Worm (Caenorhabditis elegans) whole organism, late embryonic: Measurements from ENCODE around the gene tbb-1.

Source experiments
- C38D4.7 ChIP-seq: fragments of 200-800 bp; sonication (Bioruptor generic); optimal IDR thresholded peaks from 2 replicates; lab custom pipeline; 2018; ENCODE audit warnings: mild to moderate bottlenecking, missing genetic modification characterization, moderate library complexity, missing compliant biosample characterization
- F13H6.1 ChIP-seq: sonication (generic microtip); optimal IDR thresholded peaks from 2 replicates; lab custom pipeline; 2016; ENCODE audit warnings: missing genetic modification characterization, missing compliant biosample characterization
- K02D7.2 ChIP-seq: sonication (generic microtip); optimal IDR thresholded peaks from 2 replicates; lab custom pipeline; 2017; ENCODE audit warnings: mild to moderate bottlenecking, missing genetic modification characterization, missing compliant biosample characterization
- K09A11.1 ChIP-seq: sonication (generic microtip); optimal IDR thresholded peaks from 2 replicates; lab custom pipeline; 2017; ENCODE audit warnings: antibody characterized with exemption, mild to moderate bottlenecking, missing genetic modification characterization, missing compliant biosample characterization; ENCODE audit not compliant: insufficient read depth
- T23F11.4 ChIP-seq: fragments of 200-800 bp; sonication (Bioruptor generic); optimal IDR thresholded peaks from 2 replicates; lab custom pipeline; 2018; ENCODE audit warnings: mild to moderate bottlenecking, missing genetic modification characterization, missing compliant biosample characterization
- Y22D7AL.16 ChIP-seq: sonication (generic microtip); optimal IDR thresholded peaks from 2 replicates; lab custom pipeline; 2016; ENCODE audit warnings: missing genetic modification characterization, missing compliant biosample characterization
- ama-1 ChIP-seq: fragments of 150-350 bp; optimal IDR thresholded peaks from 2 replicates; lab custom pipeline; 2014
- ceh-14 ChIP-seq: sonication (generic microtip); optimal IDR thresholded peaks from 2 replicates; lab custom pipeline; 2016; ENCODE audit warnings: missing genotype, missing genetic modification characterization, missing compliant biosample characterization
- ceh-18 ChIP-seq: sonication (generic microtip); optimal IDR thresholded peaks from 2 replicates; lab custom pipeline; 2016; ENCODE audit warnings: missing genetic modification characterization, missing compliant biosample characterization
- ceh-19 ChIP-seq: fragments of 200-800 bp; sonication (Bioruptor generic); optimal IDR thresholded peaks from 2 replicates; lab custom pipeline; 2018; ENCODE audit warnings: mild to moderate bottlenecking, missing genetic modification characterization, missing compliant biosample characterization
- ceh-22 ChIP-seq: sonication (generic microtip); optimal IDR thresholded peaks from 2 replicates; lab custom pipeline; 2017; ENCODE audit warnings: missing biosample characterization, missing genetic modification characterization
- ceh-24 ChIP-seq: sonication (generic microtip); optimal IDR thresholded peaks from 2 replicates; lab custom pipeline; 2016; ENCODE audit warnings: mild to moderate bottlenecking, missing genetic modification characterization, missing compliant biosample characterization
- ceh-30 ChIP-seq: fragments of 150-350 bp; optimal IDR thresholded peaks from 2 replicates; lab custom pipeline; 2014; ENCODE audit warnings: missing biosample characterization, missing genetic modification characterization
- ceh-31 ChIP-seq: sonication (generic microtip); optimal IDR thresholded peaks from 2 replicates; lab custom pipeline; 2016; ENCODE audit warnings: missing genetic modification characterization, missing compliant biosample characterization
- ceh-34 ChIP-seq: sonication (generic microtip); optimal IDR thresholded peaks from 2 replicates; lab custom pipeline; 2016; ENCODE audit warnings: mild to moderate bottlenecking, missing genetic modification characterization, missing compliant biosample characterization
- ceh-45 ChIP-seq: fragments of 200-800 bp; sonication (Bioruptor generic); IDR thresholded peaks from 2 replicates; pipeline ENCODE4 v1.3.6; 2022; ENCODE audit warnings: missing genetic modification reagents, missing genetic modification characterization, missing compliant biosample characterization
- ceh-48 ChIP-seq: sonication (generic microtip); optimal IDR thresholded peaks from 2 replicates; lab custom pipeline; 2016; ENCODE audit warnings: missing genetic modification characterization, inconsistent platforms, missing compliant biosample characterization
- ceh-6 ChIP-seq: fragments of 200-800 bp; sonication (Bioruptor generic); optimal IDR thresholded peaks from 2 replicates; lab custom pipeline; 2018; ENCODE audit warnings: mild to moderate bottlenecking, missing genetic modification characterization, missing compliant biosample characterization
- ceh-9 ChIP-seq: sonication (generic microtip); optimal IDR thresholded peaks from 2 replicates; lab custom pipeline; 2016; ENCODE audit warnings: mild to moderate bottlenecking, missing genetic modification characterization, inconsistent platforms, missing compliant biosample characterization
- dmd-4 ChIP-seq: sonication (generic microtip); optimal IDR thresholded peaks from 2 replicates; lab custom pipeline; 2016; ENCODE audit warnings: borderline replicate concordance, missing genetic modification characterization, missing compliant biosample characterization
- dve-1 ChIP-seq: sonication (generic microtip); optimal IDR thresholded peaks from 2 replicates; lab custom pipeline; 2017; ENCODE audit warnings: antibody characterized with exemption, mild to moderate bottlenecking, missing genetic modification characterization, missing compliant biosample characterization
- elt-2 ChIP-seq: sonication (generic microtip); optimal IDR thresholded peaks from 2 replicates; lab custom pipeline; 2016; ENCODE audit warnings: missing genetic modification reagents, missing genetic modification characterization, missing compliant biosample characterization
- fax-1 ChIP-seq: sonication (generic microtip); optimal IDR thresholded peaks from 2 replicates; lab custom pipeline; 2016; ENCODE audit warnings: missing genotype, missing genetic modification characterization, missing compliant biosample characterization
- fkh-10 ChIP-seq: fragments of 150-350 bp; optimal IDR thresholded peaks from 2 replicates; lab custom pipeline; 2014; ENCODE audit warnings: missing biosample characterization, missing genetic modification reagents, missing genetic modification characterization
- fkh-6 ChIP-seq: sonication (generic microtip); optimal IDR thresholded peaks from 2 replicates; lab custom pipeline; 2016; ENCODE audit warnings: missing genetic modification characterization, missing compliant biosample characterization
- gmeb-2 ChIP-seq: sonication (generic microtip); optimal IDR thresholded peaks from 2 replicates; lab custom pipeline; 2016; ENCODE audit warnings: missing genetic modification characterization, inconsistent platforms, missing compliant biosample characterization
- hlh-13 ChIP-seq: fragments of 200-800 bp; sonication (Bioruptor generic); optimal IDR thresholded peaks from 2 replicates; lab custom pipeline; 2018; ENCODE audit warnings: mild to moderate bottlenecking, missing genetic modification characterization, missing compliant biosample characterization
- hlh-30 ChIP-seq: sonication (generic microtip); optimal IDR thresholded peaks from 2 replicates; lab custom pipeline; 2017; ENCODE audit warnings: antibody characterized with exemption, missing genetic modification characterization, missing compliant biosample characterization; ENCODE audit not compliant: insufficient read depth
- hlh-6 ChIP-seq: sonication (generic microtip); optimal IDR thresholded peaks from 2 replicates; lab custom pipeline; 2016; ENCODE audit warnings: missing genotype, missing genetic modification characterization, missing compliant biosample characterization
- hlh-8 ChIP-seq: sonication (generic microtip); optimal IDR thresholded peaks from 2 replicates; lab custom pipeline; 2016; ENCODE audit warnings: missing genotype, missing genetic modification characterization, missing compliant biosample characterization
- lim-6 ChIP-seq: sonication (generic microtip); optimal IDR thresholded peaks from 2 replicates; lab custom pipeline; 2016; ENCODE audit warnings: missing genetic modification characterization, missing compliant biosample characterization
- lin-11 ChIP-seq: fragments of 200-800 bp; sonication (Bioruptor generic); optimal IDR thresholded peaks from 2 replicates; lab custom pipeline; 2018; ENCODE audit warnings: mild to moderate bottlenecking, missing genetic modification characterization, missing compliant biosample characterization
- mec-3 ChIP-seq: sonication (generic microtip); optimal IDR thresholded peaks from 2 replicates; lab custom pipeline; 2016; ENCODE audit warnings: borderline replicate concordance, missing genetic modification characterization, missing compliant biosample characterization
- nfya-1 ChIP-seq: sonication (generic microtip); optimal IDR thresholded peaks from 2 replicates; lab custom pipeline; 2017; ENCODE audit warnings: missing genetic modification characterization, mild to moderate bottlenecking, missing compliant biosample characterization, antibody characterized with exemption, moderate library complexity
- nhr-11 ChIP-seq: fragments of 150-350 bp; optimal IDR thresholded peaks from 2 replicates; lab custom pipeline; 2014; ENCODE audit warnings: missing biosample characterization, missing genetic modification characterization
- nhr-232 ChIP-seq: sonication (generic microtip); optimal IDR thresholded peaks from 2 replicates; lab custom pipeline; 2016; ENCODE audit warnings: missing genetic modification characterization, missing compliant biosample characterization
- odd-2 ChIP-seq: sonication (generic microtip); optimal IDR thresholded peaks from 2 replicates; lab custom pipeline; 2017; ENCODE audit warnings: antibody characterized with exemption, mild to moderate bottlenecking, missing genetic modification characterization, missing compliant biosample characterization
- pat-9 ChIP-seq: fragments of 200-800 bp; sonication (Bioruptor generic); optimal IDR thresholded peaks from 2 replicates; lab custom pipeline; 2018; ENCODE audit warnings: mild to moderate bottlenecking, missing genetic modification characterization, moderate library complexity, missing compliant biosample characterization
- pax-1 ChIP-seq: fragments of 150-350 bp; optimal IDR thresholded peaks from 2 replicates; lab custom pipeline; 2014; ENCODE audit warnings: missing biosample characterization, missing genetic modification characterization
- pha-4 ChIP-seq: fragments of 150-350 bp; optimal IDR thresholded peaks from 2 replicates; lab custom pipeline; 2018; ENCODE audit warnings: missing biosample characterization, missing genetic modification reagents, missing genetic modification characterization
- pqm-1 ChIP-seq: sonication (generic microtip); optimal IDR thresholded peaks from 2 replicates; lab custom pipeline; 2016; ENCODE audit warnings: missing genetic modification characterization, missing compliant biosample characterization
- pros-1 ChIP-seq: fragments of 150-350 bp; optimal IDR thresholded peaks from 2 replicates; lab custom pipeline; 2014; ENCODE audit warnings: missing biosample characterization, missing genetic modification reagents, missing genetic modification characterization
- ref-2 ChIP-seq: sonication (generic microtip); optimal IDR thresholded peaks from 2 replicates; lab custom pipeline; 2016; ENCODE audit warnings: missing genetic modification characterization, missing compliant biosample characterization
- rnt-1 ChIP-seq: sonication (generic microtip); optimal IDR thresholded peaks from 2 replicates; lab custom pipeline; 2016; ENCODE audit warnings: missing genetic modification characterization, missing compliant biosample characterization
- sdc-2 ChIP-seq: sonication (generic microtip); optimal IDR thresholded peaks from 2 replicates; lab custom pipeline; 2016; ENCODE audit warnings: missing genotype, missing genetic modification characterization, missing compliant biosample characterization
- sox-2 ChIP-seq: fragments of 200-800 bp; sonication (Bioruptor generic); IDR thresholded peaks from 2 replicates; pipeline ENCODE4 v1.3.6; 2022; ENCODE audit warnings: missing genetic modification reagents, missing genetic modification characterization, missing compliant biosample characterization
- sox-4 ChIP-seq: sonication (generic microtip); optimal IDR thresholded peaks from 2 replicates; lab custom pipeline; 2017; ENCODE audit warnings: mild to moderate bottlenecking, missing genetic modification characterization, inconsistent platforms, missing compliant biosample characterization
- tbx-2 ChIP-seq: sonication (generic microtip); optimal IDR thresholded peaks from 2 replicates; lab custom pipeline; 2016; ENCODE audit warnings: missing genetic modification characterization, missing compliant biosample characterization
- ttx-3 ChIP-seq: sonication (generic microtip); optimal IDR thresholded peaks from 2 replicates; lab custom pipeline; 2016; ENCODE audit warnings: missing genetic modification reagents, missing genetic modification characterization, missing compliant biosample characterization
- unc-42 ChIP-seq: sonication (generic microtip); optimal IDR thresholded peaks from 2 replicates; lab custom pipeline; 2016; ENCODE audit warnings: missing genotype, missing genetic modification characterization, missing compliant biosample characterization
- unc-55 ChIP-seq: sonication (generic microtip); optimal IDR thresholded peaks from 2 replicates; lab custom pipeline; 2017; ENCODE audit warnings: missing biosample characterization, missing genetic modification reagents, missing genetic modification characterization
- unc-86 ChIP-seq: sonication (generic microtip); optimal IDR thresholded peaks from 2 replicates; lab custom pipeline; 2016; ENCODE audit warnings: missing genetic modification characterization, missing compliant biosample characterization
- zip-5 ChIP-seq: sonication (generic microtip); optimal IDR thresholded peaks from 2 replicates; lab custom pipeline; 2016; ENCODE audit warnings: missing genetic modification characterization, missing compliant biosample characterization
- ztf-16 ChIP-seq: sonication (generic microtip); optimal IDR thresholded peaks from 2 replicates; lab custom pipeline; 2017; ENCODE audit warnings: missing genetic modification characterization, missing compliant biosample characterization

tbb-1 gene

ce11 chrIII:10739902-10740301 lies 2.3 kb downstream of the tbb-1 start:
- TF ChIP-seq hlh-30 (tag; lab: Kevin White, UChicago): no peak
- no peak for TF ChIP-seq ceh-30 (tag; lab: Kevin White, UChicago)
- TF ChIP-seq ttx-3 (tag; lab: Kevin White, UChicago): no peak
- no peak for TF ChIP-seq sox-4
- TF ChIP-seq hlh-13 (GFP tag; lab: Kevin White, UChicago): no peak
- TF ChIP-seq T23F11.4: no peak
- TF ChIP-seq hlh-6: no peak
- TF ChIP-seq ceh-19: no peak
- no peak for TF ChIP-seq fkh-6 (tag; lab: Kevin White, UChicago)
- TF ChIP-seq pat-9: no peak
- TF ChIP-seq nhr-11 (tag; lab: Kevin White, UChicago): no peak
- peak; percentile 12 for TF ChIP-seq elt-2 (tag; lab: Kevin White, UChicago)
- TF ChIP-seq dve-1: no peak
- TF ChIP-seq sox-2 (GFP tag; lab: Robert Waterston, UW): no peak
- peak; percentile 34 for TF ChIP-seq tbx-2 (tag; lab: Kevin White, UChicago)
- TF ChIP-seq pqm-1 (tag; lab: Kevin White, UChicago): no peak
- no peak for TF ChIP-seq gmeb-2 (tag; lab: Kevin White, UChicago)
- no peak for TF ChIP-seq fkh-10 (GFP tag; lab: Kevin White, UChicago)
- TF ChIP-seq ceh-14 (tag; lab: Kevin White, UChicago): no peak
- no peak for TF ChIP-seq unc-86 (tag; lab: Kevin White, UChicago)
- TF ChIP-seq nhr-232 (tag; lab: Kevin White, UChicago): no peak
- no peak for TF ChIP-seq ceh-9 (tag; lab: Kevin White, UChicago)
- no peak for TF ChIP-seq unc-55
- TF ChIP-seq ceh-6: no peak
- no peak for TF ChIP-seq ceh-18 (tag; lab: Kevin White, UChicago)
- no peak for TF ChIP-seq ztf-16 (tag; lab: Kevin White, UChicago)
- TF ChIP-seq ceh-22: no peak
- TF ChIP-seq ref-2 (tag; lab: Kevin White, UChicago): no peak
- TF ChIP-seq Y22D7AL.16: no peak
- TF ChIP-seq K09A11.1 (tag; lab: Kevin White, UChicago): no peak
- peak; percentile 9 for TF ChIP-seq nfya-1 (tag; lab: Kevin White, UChicago)
- TF ChIP-seq ceh-34 (tag; lab: Kevin White, UChicago): peak; percentile 78
- TF ChIP-seq ceh-31 (tag; lab: Kevin White, UChicago): peak; percentile 37
- TF ChIP-seq sdc-2 (tag; lab: Kevin White, UChicago): no peak
- TF ChIP-seq mec-3: no peak
- no peak for TF ChIP-seq lim-6 (tag; lab: Kevin White, UChicago)
- no peak for TF ChIP-seq pros-1 (tag; lab: Kevin White, UChicago)
- TF ChIP-seq rnt-1 (tag; lab: Kevin White, UChicago): no peak
- TF ChIP-seq pax-1 (tag; lab: Kevin White, UChicago): no peak
- peak; percentile 68 for TF ChIP-seq ceh-48 (tag; lab: Kevin White, UChicago)
- TF ChIP-seq lin-11 (tag; lab: Kevin White, UChicago): no peak
- TF ChIP-seq pha-4 (tag; lab: Kevin White, UChicago): no peak
- TF ChIP-seq K02D7.2 (tag; lab: Kevin White, UChicago): no peak
- TF ChIP-seq unc-42 (tag; lab: Kevin White, UChicago): peak; percentile 30
- no peak for TF ChIP-seq odd-2 (tag; lab: Kevin White, UChicago)
- no peak for TF ChIP-seq zip-5 (tag; lab: Kevin White, UChicago)
- TF ChIP-seq F13H6.1: no peak
- TF ChIP-seq ama-1: peak; percentile 50
- no peak for TF ChIP-seq C38D4.7 (GFP tag; lab: Kevin White, UChicago)
- no peak for TF ChIP-seq fax-1
- TF ChIP-seq dmd-4 (tag; lab: Kevin White, UChicago): no peak
- no peak for TF ChIP-seq ceh-24 (tag; lab: Kevin White, UChicago)
- TF ChIP-seq hlh-8 (tag; lab: Kevin White, UChicago): no peak
- TF ChIP-seq ceh-45 (GFP tag; lab: Robert Waterston, UW): no peak
